Fruit fly (Drosophila melanogaster) S2 (cell line): ENCODE measurements around the gene MtnB.

Source experiments
- CG8478 ChIP-seq: fragments of >200 bp; optimal IDR thresholded peaks from 2 replicates; lab custom pipeline; 2018
- CTCF ChIP-seq, 2 experiments: fragments of >200 bp; optimal IDR thresholded peaks; 2 replicates each; lab custom pipeline; 2018

dm6 chr3R:20550632-20551486 lies 47.3 kb upstream of the MtnB start:
- TF ChIP-seq CG8478 (lab: Kevin White, UChicago) (no peak), CTCF (optimal IDR thresholded peaks at IDR 0.05; lab: Kevin White, UChicago) (peak in 1 of 2 experiments; percentile 19)
